Fruit fly (Drosophila melanogaster) whole organism, prepupa: ENCODE results near the gene CG14795.

Source experiments
- CG1621 ChIP-seq: fragments of 200-800 bp; sonication (Bioruptor generic); optimal IDR thresholded peaks from 3 replicates; lab custom pipeline; 2018; ENCODE audit warnings: missing biosample characterization, mild to moderate bottlenecking, missing genetic modification characterization
- CG31627 ChIP-seq: fragments of 200-800 bp; sonication (Bioruptor generic); optimal IDR thresholded peaks from 3 replicates; lab custom pipeline; 2016; ENCODE audit warnings: missing biosample characterization, missing genetic modification characterization
- CG3919 ChIP-seq: fragments of 200-800 bp; sonication (Bioruptor generic); optimal IDR thresholded peaks from 3 replicates; lab custom pipeline; 2016; ENCODE audit warnings: missing biosample characterization, missing genetic modification characterization
- CG7368 ChIP-seq: fragments of 200-800 bp; sonication (Bioruptor generic); optimal IDR thresholded peaks from 3 replicates; lab custom pipeline; 2016; ENCODE audit warnings: missing biosample characterization, missing genetic modification characterization
- CG8319 ChIP-seq: fragments of 200-800 bp; sonication (Bioruptor generic); optimal IDR thresholded peaks from 3 replicates; lab custom pipeline; 2016; ENCODE audit warnings: missing biosample characterization, missing genetic modification characterization
- Eip78C ChIP-seq: fragments of 200-800 bp; sonication (Bioruptor generic); peaks from one replicate; lab custom pipeline; 2016; ENCODE audit warnings: missing biosample characterization, missing genetic modification characterization
- Gug ChIP-seq: fragments of 200-800 bp; sonication (Bioruptor generic); IDR thresholded peaks from 2 replicates; pipeline ENCODE4 v1.3.6; 2022; ENCODE audit warnings: missing biosample characterization, missing genetic modification characterization
- OdsH ChIP-seq: fragments of 200-800 bp; sonication (Bioruptor generic); optimal IDR thresholded peaks from 3 replicates; lab custom pipeline; 2016; ENCODE audit warnings: missing biosample characterization, missing genetic modification characterization
- cyc ChIP-seq: fragments of 200-800 bp; sonication (Bioruptor generic); optimal IDR thresholded peaks from 3 replicates; lab custom pipeline; 2016; ENCODE audit warnings: missing biosample characterization, missing genetic modification characterization
- salr ChIP-seq, 2 experiments: fragments of 200-800 bp; sonication (Bioruptor generic); optimal IDR thresholded peaks; 3 replicates each; lab custom pipeline; 2016 to 2018; ENCODE audit warnings: missing biosample characterization in 2 of 2, missing genetic modification characterization in 2 of 2, mild to moderate bottlenecking in 1 of 2

DNA sequence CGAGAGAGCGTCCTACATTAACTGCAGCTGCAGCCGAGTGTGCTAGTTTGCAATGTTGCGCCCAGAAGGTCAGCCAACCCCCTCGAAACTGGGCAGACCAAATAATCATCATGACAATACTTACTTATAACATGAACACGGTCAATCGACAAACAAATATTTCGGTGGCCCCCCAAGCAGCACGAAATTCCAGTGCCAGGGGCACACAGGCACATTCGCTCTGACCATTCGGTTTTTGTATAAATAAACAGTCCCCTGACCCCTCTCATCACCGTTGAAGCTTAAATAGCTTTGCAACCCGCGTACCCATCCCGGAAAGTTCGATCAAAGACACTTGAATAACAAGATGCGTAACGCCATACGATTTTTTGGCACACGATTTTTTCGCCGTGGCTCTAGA is 1.3 kb upstream of the CG14795 start:
- no peak for TF ChIP-seq CG1621 (tag; lab: Kevin White, UChicago)
- no peak for TF ChIP-seq Eip78C (GFP tag; lab: Kevin White, UChicago)
- TF ChIP-seq CG8319 (GFP tag; lab: Kevin White, UChicago) = no peak
- TF ChIP-seq CG31627 (GFP tag; lab: Kevin White, UChicago) = no peak
- no peak for TF ChIP-seq cyc
- no peak for TF ChIP-seq salr (GFP tag; optimal IDR thresholded peaks at IDR 0.05; lab: Kevin White, UChicago)
- TF ChIP-seq CG3919 (GFP tag; lab: Kevin White, UChicago) = no peak
- no peak for TF ChIP-seq CG7368 (GFP tag; lab: Kevin White, UChicago)
- no peak for TF ChIP-seq OdsH
- no peak for TF ChIP-seq Gug (GFP tag; lab: Robert Waterston, UW)
